Worm (Caenorhabditis elegans) whole organism, late embryonic: ENCODE measurements around the gene Y38E10A.34.

Experiments
- C08G9.2 ChIP-seq: sonication (generic microtip); optimal IDR thresholded peaks from 2 replicates; lab custom pipeline; 2016; ENCODE audit warnings: mild to moderate bottlenecking, missing genetic modification characterization, moderate library complexity, missing compliant biosample characterization
- ceh-45 ChIP-seq: fragments of 200-800 bp; sonication (Bioruptor generic); IDR thresholded peaks from 2 replicates; pipeline ENCODE4 v1.3.6; 2022; ENCODE audit warnings: missing genetic modification reagents, missing genetic modification characterization, missing compliant biosample characterization
- eyg-1 ChIP-seq: sonication (generic microtip); optimal IDR thresholded peaks from 2 replicates; lab custom pipeline; 2016; ENCODE audit warnings: missing genotype, missing genetic modification characterization, missing compliant biosample characterization
- syd-9 ChIP-seq: sonication (generic microtip); optimal IDR thresholded peaks from 2 replicates; lab custom pipeline; 2016; ENCODE audit warnings: mild to moderate bottlenecking, missing genetic modification characterization, moderate library complexity, missing compliant biosample characterization
- tbx-2 ChIP-seq: sonication (generic microtip); optimal IDR thresholded peaks from 2 replicates; lab custom pipeline; 2016; ENCODE audit warnings: missing genetic modification characterization, missing compliant biosample characterization
- unc-55 ChIP-seq: sonication (generic microtip); optimal IDR thresholded peaks from 2 replicates; lab custom pipeline; 2017; ENCODE audit warnings: missing biosample characterization, missing genetic modification reagents, missing genetic modification characterization

ce11 chrII:12626120-12626624, 4.8 kb upstream of the Y38E10A.34 start:
- TF ChIP-seq syd-9 (tag; lab: Kevin White, UChicago) (no peak), unc-55 (GFP tag; lab: Kevin White, UChicago) (no peak), C08G9.2 (tag; lab: Kevin White, UChicago) (no peak), tbx-2 (tag; lab: Kevin White, UChicago) (no peak), eyg-1 (no peak), ceh-45 (GFP tag; lab: Robert Waterston, UW) (no peak)
